Worm (Caenorhabditis elegans) whole organism, late embryonic: Measurements from ENCODE around the gene F39H12.3.

Source experiments
- F13H6.1 ChIP-seq: sonication (generic microtip); optimal IDR thresholded peaks from 2 replicates; lab custom pipeline; 2016; ENCODE audit warnings: missing genetic modification characterization, missing compliant biosample characterization
- K02D7.2 ChIP-seq: sonication (generic microtip); optimal IDR thresholded peaks from 2 replicates; lab custom pipeline; 2017; ENCODE audit warnings: mild to moderate bottlenecking, missing genetic modification characterization, missing compliant biosample characterization
- ama-1 ChIP-seq: fragments of 150-350 bp; optimal IDR thresholded peaks from 2 replicates; lab custom pipeline; 2014
- ceh-9 ChIP-seq: sonication (generic microtip); optimal IDR thresholded peaks from 2 replicates; lab custom pipeline; 2016; ENCODE audit warnings: mild to moderate bottlenecking, missing genetic modification characterization, inconsistent platforms, missing compliant biosample characterization
- gmeb-2 ChIP-seq: sonication (generic microtip); optimal IDR thresholded peaks from 2 replicates; lab custom pipeline; 2016; ENCODE audit warnings: missing genetic modification characterization, inconsistent platforms, missing compliant biosample characterization
- nfya-1 ChIP-seq: sonication (generic microtip); optimal IDR thresholded peaks from 2 replicates; lab custom pipeline; 2017; ENCODE audit warnings: missing genetic modification characterization, mild to moderate bottlenecking, missing compliant biosample characterization, antibody characterized with exemption, moderate library complexity
- nhr-11 ChIP-seq: fragments of 150-350 bp; optimal IDR thresholded peaks from 2 replicates; lab custom pipeline; 2014; ENCODE audit warnings: missing biosample characterization, missing genetic modification characterization
- pag-3 ChIP-seq: sonication (generic microtip); optimal IDR thresholded peaks from 2 replicates; lab custom pipeline; 2016; ENCODE audit warnings: missing compliant biosample characterization, missing genetic modification characterization, borderline replicate concordance
- sox-4 ChIP-seq: sonication (generic microtip); optimal IDR thresholded peaks from 2 replicates; lab custom pipeline; 2017; ENCODE audit warnings: mild to moderate bottlenecking, missing genetic modification characterization, inconsistent platforms, missing compliant biosample characterization
- unc-55 ChIP-seq: sonication (generic microtip); optimal IDR thresholded peaks from 2 replicates; lab custom pipeline; 2017; ENCODE audit warnings: missing biosample characterization, missing genetic modification reagents, missing genetic modification characterization

- TF ChIP-seq unc-55 (GFP tag; lab: Kevin White, UChicago), result no peak
- TF ChIP-seq sox-4 (tag; lab: Kevin White, UChicago), result no peak
- TF ChIP-seq pag-3 (tag; lab: Kevin White, UChicago), result no peak
- no peak for TF ChIP-seq nfya-1
- no peak for TF ChIP-seq nhr-11 (tag; lab: Kevin White, UChicago)
- TF ChIP-seq ama-1, result no peak
- no peak for TF ChIP-seq K02D7.2 (tag; lab: Kevin White, UChicago)
- TF ChIP-seq ceh-9 (tag; lab: Kevin White, UChicago), result no peak
- no peak for TF ChIP-seq F13H6.1 (tag; lab: Kevin White, UChicago)
- no peak for TF ChIP-seq gmeb-2 (tag; lab: Kevin White, UChicago)
Observed at ce11 chrX:859401-859800, 18.1 kb upstream of the F39H12.3 start, which contains the start of gene F56F10.2.
